Worm (Caenorhabditis elegans) whole organism, L1 larva: ENCODE measurements around the gene F20D6.10.

Source experiments
- C04F5.9 ChIP-seq: sonication (generic microtip); optimal IDR thresholded peaks from 2 replicates; lab custom pipeline; 2016; ENCODE audit warnings: missing genetic modification characterization, missing compliant biosample characterization
- Y116A8C.19 ChIP-seq: sonication (generic microtip); optimal IDR thresholded peaks from 2 replicates; lab custom pipeline; 2016; ENCODE audit warnings: missing compliant biosample characterization, missing genetic modification characterization, borderline replicate concordance
- ama-1 ChIP-seq: fragments of 150-350 bp; optimal IDR thresholded peaks from 2 replicates; lab custom pipeline; 2014
- ceh-63 ChIP-seq: fragments of 200-800 bp; sonication (Bioruptor generic); optimal IDR thresholded peaks from 2 replicates; lab custom pipeline; 2018; ENCODE audit warnings: mild to moderate bottlenecking, missing genetic modification characterization, missing compliant biosample characterization
- ceh-8 ChIP-seq: fragments of 200-800 bp; sonication (Bioruptor generic); optimal IDR thresholded peaks from 2 replicates; lab custom pipeline; 2018; ENCODE audit warnings: mild to moderate bottlenecking, missing genetic modification characterization, moderate library complexity, missing compliant biosample characterization
- efl-1 ChIP-seq, 4 experiments: fragments of 150-350 bp; optimal IDR thresholded peaks in 3 of 4; peaks in 1 of 4; 1 replicate in 1 of 4; 2 replicates in 3 of 4; lab custom pipeline; 2014; ENCODE audit warnings: missing biosample characterization in 2 of 4, missing genetic modification characterization in 2 of 4, missing genetic modification reagents in 2 of 4
- efl-3 ChIP-seq: fragments of 200-800 bp; sonication (Bioruptor generic); optimal IDR thresholded peaks from 2 replicates; lab custom pipeline; 2018; ENCODE audit warnings: mild to moderate bottlenecking, missing genetic modification characterization, missing compliant biosample characterization
- egl-13 ChIP-seq: sonication (generic microtip); optimal IDR thresholded peaks from 2 replicates; lab custom pipeline; 2016; ENCODE audit warnings: missing genotype, missing genetic modification reagents, missing genetic modification characterization, missing compliant biosample characterization
- egl-27 ChIP-seq, 2 experiments: fragments of 150-350 bp in 1 of 2; sonication (generic microtip); optimal IDR thresholded peaks; 3 replicates each; lab custom pipeline; 2017 to 2018; ENCODE audit warnings: missing biosample characterization in 2 of 2, missing genetic modification characterization in 2 of 2, missing genetic modification reagents in 2 of 2
- elt-2 ChIP-seq: sonication (generic microtip); optimal IDR thresholded peaks from 2 replicates; lab custom pipeline; 2016; ENCODE audit warnings: missing genetic modification characterization, mild to moderate bottlenecking, inconsistent platforms, missing compliant biosample characterization, missing genetic modification reagents
- ets-5 ChIP-seq: fragments of 200-800 bp; sonication (Bioruptor generic); IDR thresholded peaks from 2 replicates; pipeline ENCODE4 v1.3.6; 2022; ENCODE audit warnings: missing genetic modification characterization, missing compliant biosample characterization
- fkh-4 ChIP-seq: sonication (generic microtip); optimal IDR thresholded peaks from 2 replicates; lab custom pipeline; 2016; ENCODE audit warnings: missing compliant biosample characterization, missing genetic modification characterization, borderline replicate concordance
- fos-1 ChIP-seq: fragments of 150-350 bp; optimal IDR thresholded peaks from 2 replicates; lab custom pipeline; 2014; ENCODE audit warnings: missing biosample characterization, missing genetic modification characterization
- grh-1 ChIP-seq: fragments of 200-800 bp; sonication (Bioruptor generic); IDR thresholded peaks from 2 replicates; pipeline ENCODE4 v1.3.6; 2022; ENCODE audit warnings: missing genetic modification reagents, missing genetic modification characterization, missing compliant biosample characterization
- hlh-17 ChIP-seq: fragments of 200-800 bp; sonication (Bioruptor generic); optimal IDR thresholded peaks from 2 replicates; lab custom pipeline; 2018; ENCODE audit warnings: missing genetic modification characterization, mild to moderate bottlenecking, missing compliant biosample characterization, moderate library complexity, borderline replicate concordance
- hpl-2 ChIP-seq: fragments of 150-350 bp; optimal IDR thresholded peaks from 2 replicates; lab custom pipeline; 2014; ENCODE audit warnings: missing biosample characterization, missing genetic modification reagents, missing genetic modification characterization
- isw-1 ChIP-seq: fragments of 200-800 bp; sonication (Bioruptor generic); IDR thresholded peaks from 2 replicates; pipeline ENCODE4 v1.3.6; 2022; ENCODE audit warnings: missing genetic modification characterization, missing compliant biosample characterization
- lin-14 ChIP-seq: fragments of 200-800 bp; sonication (Bioruptor generic); optimal IDR thresholded peaks from 2 replicates; lab custom pipeline; 2018; ENCODE audit warnings: mild to moderate bottlenecking, missing genetic modification characterization, moderate library complexity, missing compliant biosample characterization
- lin-35 ChIP-seq, 2 experiments: fragments of 150-350 bp; optimal IDR thresholded peaks; 2 replicates each; lab custom pipeline; 2014; ENCODE audit warnings: missing biosample characterization in 2 of 2, missing genetic modification characterization in 2 of 2, missing genetic modification reagents in 2 of 2
- lir-3 ChIP-seq: sonication (generic microtip); optimal IDR thresholded peaks from 2 replicates; lab custom pipeline; 2016; ENCODE audit warnings: mild to moderate bottlenecking, missing genetic modification characterization, moderate library complexity, missing compliant biosample characterization; ENCODE audit not compliant: poor library complexity
- lsy-2 ChIP-seq, 2 experiments: fragments of 150-350 bp; optimal IDR thresholded peaks; 2 replicates each; lab custom pipeline; 2014; ENCODE audit warnings: missing biosample characterization in 2 of 2, missing genetic modification characterization in 2 of 2
- mdl-1 ChIP-seq, 2 experiments: fragments of 150-350 bp; optimal IDR thresholded peaks; 2 replicates each; lab custom pipeline; 2014 to 2017; ENCODE audit warnings: missing biosample characterization in 2 of 2, missing genetic modification characterization in 2 of 2, inconsistent platforms in 1 of 2
- nhr-12 ChIP-seq: sonication (generic microtip); optimal IDR thresholded peaks from 2 replicates; lab custom pipeline; 2017; ENCODE audit warnings: missing biosample characterization, missing genetic modification characterization
- nhr-19 ChIP-seq: fragments of 200-800 bp; sonication (Bioruptor generic); conservative IDR thresholded peaks from 2 replicates; pipeline ENCODE4 v1.3.6; 2022; ENCODE audit warnings: missing genetic modification characterization, missing compliant biosample characterization
- nhr-20 ChIP-seq: sonication (generic microtip); optimal IDR thresholded peaks from 2 replicates; lab custom pipeline; 2016; ENCODE audit warnings: mild to moderate bottlenecking, missing genetic modification characterization, missing compliant biosample characterization
- nhr-47 ChIP-seq: sonication (generic microtip); optimal IDR thresholded peaks from 2 replicates; lab custom pipeline; 2016; ENCODE audit warnings: mild to moderate bottlenecking, missing genetic modification characterization, moderate library complexity, missing compliant biosample characterization
- nhr-71 ChIP-seq: sonication (generic microtip); optimal IDR thresholded peaks from 2 replicates; lab custom pipeline; 2016; ENCODE audit warnings: mild to moderate bottlenecking, missing genetic modification characterization, moderate library complexity, missing compliant biosample characterization
- nhr-77 ChIP-seq: fragments of 150-350 bp; optimal IDR thresholded peaks from 2 replicates; lab custom pipeline; 2014; ENCODE audit warnings: missing biosample characterization, missing genetic modification characterization
- pag-3 ChIP-seq: sonication (generic microtip); optimal IDR thresholded peaks from 2 replicates; lab custom pipeline; 2017; ENCODE audit warnings: missing genetic modification characterization, mild to moderate bottlenecking, missing compliant biosample characterization, antibody characterized with exemption, borderline replicate concordance; ENCODE audit not compliant: insufficient read depth
- rnt-1 ChIP-seq: sonication (generic microtip); optimal IDR thresholded peaks from 2 replicates; lab custom pipeline; 2016; ENCODE audit warnings: mild to moderate bottlenecking, missing genetic modification characterization, moderate library complexity, missing compliant biosample characterization
- snpc-4 ChIP-seq: fragments of 150-350 bp; optimal IDR thresholded peaks from 2 replicates; lab custom pipeline; 2014; ENCODE audit warnings: missing biosample characterization, missing genetic modification characterization
- snu-23 ChIP-seq: sonication (generic microtip); optimal IDR thresholded peaks from 2 replicates; lab custom pipeline; 2016; ENCODE audit warnings: missing genetic modification characterization, missing compliant biosample characterization
- sup-37 ChIP-seq: fragments of 200-800 bp; sonication (Bioruptor generic); optimal IDR thresholded peaks from 2 replicates; lab custom pipeline; 2018; ENCODE audit warnings: mild to moderate bottlenecking, missing genetic modification characterization, missing compliant biosample characterization
- tbx-2 ChIP-seq: sonication (generic microtip); optimal IDR thresholded peaks from 2 replicates; lab custom pipeline; 2016; ENCODE audit warnings: missing genetic modification characterization, missing compliant biosample characterization
- unc-130 ChIP-seq: fragments of 150-350 bp; optimal IDR thresholded peaks from 2 replicates; lab custom pipeline; 2017; ENCODE audit warnings: missing biosample characterization, missing genetic modification characterization, inconsistent platforms
- unc-86 ChIP-seq: sonication (generic microtip); optimal IDR thresholded peaks from 2 replicates; lab custom pipeline; 2016; ENCODE audit warnings: missing genetic modification characterization, missing compliant biosample characterization
- xbp-1 ChIP-seq: sonication (generic microtip); optimal IDR thresholded peaks from 2 replicates; lab custom pipeline; 2016; ENCODE audit warnings: missing genetic modification characterization, missing compliant biosample characterization
- zip-4 ChIP-seq: fragments of 200-800 bp; sonication (Bioruptor generic); optimal IDR thresholded peaks from 2 replicates; lab custom pipeline; 2018; ENCODE audit warnings: mild to moderate bottlenecking, missing genetic modification characterization, moderate library complexity, missing compliant biosample characterization

F20D6.10 gene

ce11 chrV:8195889-8196418 lies at the start of gene F20D6.10:
Gene F20D6.10, minus strand, starts transcription at chrV:8195939.
- TF ChIP-seq rnt-1 (tag; lab: Kevin White, UChicago): peak; percentile 78
- TF ChIP-seq lin-14 (GFP tag; lab: Kevin White, UChicago): peak; percentile 59
- TF ChIP-seq efl-1 (optimal IDR thresholded peaks at IDR 0.05; lab: Kevin White, UChicago): peak in 1 of 2 experiments; percentile 5
- peak in 1 of 2 experiments; percentile 20 for TF ChIP-seq efl-1 (GFP tag; optimal IDR thresholded peaks at IDR 0.05 in 1 of 2; lab: Kevin White, UChicago)
- TF ChIP-seq unc-130 (tag; lab: Kevin White, UChicago): peak; percentile 19
- no peak for TF ChIP-seq nhr-47
- peak; percentile 22 for TF ChIP-seq snu-23 (GFP tag; lab: Kevin White, UChicago)
- no peak for TF ChIP-seq zip-4
- TF ChIP-seq egl-13: no peak
- TF ChIP-seq nhr-20 (tag; lab: Kevin White, UChicago): peak; percentile 12
- TF ChIP-seq nhr-71 (tag; lab: Kevin White, UChicago): peak; percentile 71
- peak; percentile 30 to 44 for TF ChIP-seq lsy-2 (tag; optimal IDR thresholded peaks at IDR 0.05; lab: Kevin White, UChicago)

ce11 chrV:8245457-8245856 lies 49.7 kb upstream of the F20D6.10 start, which contains the start of gene C16D9.5:
Gene C16D9.5, minus strand, starts transcription at chrV:8245557.
- TF ChIP-seq lin-35 (GFP tag; optimal IDR thresholded peaks at IDR 0.05; lab: Kevin White, UChicago) (no peak), nhr-77 (tag; lab: Kevin White, UChicago) (no peak), nhr-71 (tag; lab: Kevin White, UChicago) (no peak), nhr-12 (tag; lab: Kevin White, UChicago) (no peak), mdl-1 (tag; optimal IDR thresholded peaks at IDR 0.05; lab: Kevin White, UChicago) (no peak), nhr-19 (GFP tag; lab: Robert Waterston, UW) (no peak), ama-1 (lab: Kevin White, UChicago) (no peak), snpc-4 (tag; lab: Kevin White, UChicago) (no peak), hpl-2 (GFP tag; lab: Kevin White, UChicago) (no peak), rnt-1 (tag; lab: Kevin White, UChicago) (no peak)

ce11 chrV:8243201-8243600 lies 47.5 kb upstream of the F20D6.10 start:
- no peak for TF ChIP-seq snu-23 (GFP tag; lab: Kevin White, UChicago)
- TF ChIP-seq nhr-20 (tag; lab: Kevin White, UChicago): no peak
- TF ChIP-seq elt-2 (tag; lab: Kevin White, UChicago): peak; percentile 45
- TF ChIP-seq isw-1 (GFP tag; lab: Robert Waterston, UW): no peak
- TF ChIP-seq hlh-17: no peak
- no peak for TF ChIP-seq sup-37

- TF ChIP-seq xbp-1: no peak
- TF ChIP-seq C04F5.9 (tag; lab: Kevin White, UChicago): no peak
- TF ChIP-seq unc-86 (tag; lab: Kevin White, UChicago): no peak
- TF ChIP-seq tbx-2: no peak
- no peak for TF ChIP-seq pag-3 (tag; lab: Kevin White, UChicago)
- TF ChIP-seq grh-1 (GFP tag; lab: Robert Waterston, UW): no peak
- TF ChIP-seq Y116A8C.19 (tag; lab: Kevin White, UChicago): no peak
- no peak for TF ChIP-seq nhr-12 (tag; lab: Kevin White, UChicago)
- TF ChIP-seq egl-27 (tag; optimal IDR thresholded peaks at IDR 0.05; lab: Kevin White, UChicago): no peak
- TF ChIP-seq fkh-4 (tag; lab: Kevin White, UChicago): no peak
- TF ChIP-seq ets-5: no peak
- no peak for TF ChIP-seq efl-3 (GFP tag; lab: Kevin White, UChicago)
- TF ChIP-seq lir-3: no peak
- TF ChIP-seq efl-1 (optimal IDR thresholded peaks at IDR 0.05; lab: Kevin White, UChicago): no peak
- TF ChIP-seq efl-1 (GFP tag; optimal IDR thresholded peaks at IDR 0.05 in 1 of 2; lab: Kevin White, UChicago): no peak
- no peak for TF ChIP-seq mdl-1 (tag; optimal IDR thresholded peaks at IDR 0.05; lab: Kevin White, UChicago)
- no peak for TF ChIP-seq fos-1 (tag; lab: Kevin White, UChicago)
- TF ChIP-seq ceh-8 (GFP tag; lab: Kevin White, UChicago): no peak
- no peak for TF ChIP-seq lin-14 (GFP tag; lab: Kevin White, UChicago)
- TF ChIP-seq ceh-63: no peak
Observed at ce11 chrV:8242798-8243197, 47.1 kb upstream of the F20D6.10 start, which contains the start of gene C16D9.4. Gene C16D9.4, minus strand, starts transcription at chrV:8242898.
